Worm (Caenorhabditis elegans) whole organism, young adult: ENCODE results near the gene F22B5.4.

Experiments used
- F52B5.7 ChIP-seq: sonication (generic microtip); optimal IDR thresholded peaks from 2 replicates; lab custom pipeline; 2016; ENCODE audit warnings: mild to moderate bottlenecking, missing genetic modification characterization, missing compliant biosample characterization
- hmg-1.2 ChIP-seq: fragments of 200-800 bp; sonication (Bioruptor generic); IDR thresholded peaks from 2 replicates; pipeline ENCODE4 v1.3.6; 2022; ENCODE audit warnings: missing genetic modification reagents, missing genetic modification characterization, missing compliant biosample characterization
- let-526 ChIP-seq: fragments of 200-800 bp; sonication (Bioruptor generic); IDR thresholded peaks from 2 replicates; pipeline ENCODE4 v1.3.6; 2022; ENCODE audit warnings: missing genetic modification reagents, missing genetic modification characterization, missing compliant biosample characterization
- mel-28 ChIP-seq: sonication (generic microtip); optimal IDR thresholded peaks from 2 replicates; lab custom pipeline; 2016; ENCODE audit warnings: borderline replicate concordance, mild to moderate bottlenecking, missing genetic modification characterization, missing compliant biosample characterization
- snpc-4 ChIP-seq, 5 experiments: fragments of 150-350 bp in 1 of 5; sonication (generic microtip) in 4 of 5; optimal IDR thresholded peaks; 2 replicates each; lab custom pipeline; 2014 to 2018; ENCODE audit warnings: missing genetic modification characterization in 5 of 5, missing biosample characterization in 3 of 5, antibody characterized with exemption in 2 of 5, mild to moderate bottlenecking in 2 of 5, missing compliant biosample characterization in 2 of 5, missing genotype in 2 of 5, moderate library complexity in 2 of 5, missing genetic modification reagents in 1 of 5

ce11 chrII:8451425-8451824 lies 1.9 kb downstream of the F22B5.4 start:
- TF ChIP-seq mel-28 (tag; lab: Kevin White, UChicago) (no peak), let-526 (GFP tag; lab: Robert Waterston, UW) (no peak), hmg-1.2 (GFP tag; lab: Robert Waterston, UW) (no peak), snpc-4 (GFP tag; optimal IDR thresholded peaks at IDR 0.05; lab: Kevin White, UChicago) (no peak), snpc-4 (tag; optimal IDR thresholded peaks at IDR 0.05; lab: Kevin White, UChicago) (no peak), F52B5.7 (no peak)
